Fruit fly (Drosophila melanogaster) whole organism, prepupa: Measurements from ENCODE around the gene CG1582.

ENCODE experiments used
- Blimp-1 ChIP-seq: fragments of 200-800 bp; sonication (Bioruptor generic); optimal IDR thresholded peaks from 3 replicates; lab custom pipeline; 2017; ENCODE audit warnings: missing biosample characterization, missing genetic modification characterization, mild to moderate bottlenecking, moderate library complexity, missing genetic modification reagents
- CG10669 ChIP-seq: fragments of 200-800 bp; sonication (Bioruptor generic); optimal IDR thresholded peaks from 3 replicates; lab custom pipeline; 2018; ENCODE audit warnings: missing biosample characterization, mild to moderate bottlenecking, missing genetic modification characterization, moderate library complexity
- CG11294 ChIP-seq: fragments of 200-800 bp; sonication (Bioruptor generic); IDR thresholded peaks from 2 replicates; pipeline ENCODE4 v1.3.6; 2022; ENCODE audit warnings: missing biosample characterization, missing genetic modification characterization
- CG11902 ChIP-seq: fragments of 200-800 bp; sonication (Bioruptor generic); optimal IDR thresholded peaks from 3 replicates; lab custom pipeline; 2016; ENCODE audit warnings: missing biosample characterization, missing genetic modification characterization
- CG15336 ChIP-seq: fragments of 200-800 bp; sonication (Bioruptor generic); IDR thresholded peaks from 2 replicates; pipeline ENCODE4 v1.3.6; 2022; ENCODE audit warnings: missing biosample characterization, missing genetic modification characterization
- CG1621 ChIP-seq: fragments of 200-800 bp; sonication (Bioruptor generic); optimal IDR thresholded peaks from 3 replicates; lab custom pipeline; 2018; ENCODE audit warnings: missing biosample characterization, mild to moderate bottlenecking, missing genetic modification characterization
- CG16779 ChIP-seq: fragments of 200-800 bp; sonication (Bioruptor generic); optimal IDR thresholded peaks from 3 replicates; lab custom pipeline; 2017; ENCODE audit warnings: missing biosample characterization, mild to moderate bottlenecking, missing genetic modification characterization
- CG3032 ChIP-seq: fragments of 200-800 bp; optimal IDR thresholded peaks from 2 replicates; lab custom pipeline; 2019; ENCODE audit warnings: missing biosample characterization, mild to moderate bottlenecking, missing genetic modification characterization, moderate library complexity
- CG31627 ChIP-seq: fragments of 200-800 bp; sonication (Bioruptor generic); optimal IDR thresholded peaks from 3 replicates; lab custom pipeline; 2016; ENCODE audit warnings: missing biosample characterization, missing genetic modification characterization
- CG34406 ChIP-seq: fragments of 200-800 bp; sonication (Bioruptor generic); optimal IDR thresholded peaks from 3 replicates; lab custom pipeline; 2016; ENCODE audit warnings: missing biosample characterization, missing genetic modification characterization
- CG4318 ChIP-seq: fragments of 200-800 bp; sonication (Bioruptor generic); optimal IDR thresholded peaks from 3 replicates; lab custom pipeline; 2017; ENCODE audit warnings: missing biosample characterization, mild to moderate bottlenecking, missing genetic modification characterization
- CG6163 ChIP-seq: fragments of 200-800 bp; sonication (Bioruptor generic); IDR thresholded peaks from 3 replicates; pipeline ENCODE4 v1.3.6; 2022; ENCODE audit warnings: missing biosample characterization, missing genetic modification characterization
- CG6276 ChIP-seq: fragments of 200-800 bp; sonication (Bioruptor generic); optimal IDR thresholded peaks from 2 replicates; lab custom pipeline; 2017; ENCODE audit warnings: missing biosample characterization, mild to moderate bottlenecking, missing genetic modification characterization
- CG6792 ChIP-seq: fragments of 200-800 bp; sonication (Bioruptor generic); optimal IDR thresholded peaks from 3 replicates; lab custom pipeline; 2016; ENCODE audit warnings: missing biosample characterization, missing genetic modification characterization
- CG6808 ChIP-seq: fragments of 200-800 bp; sonication (Bioruptor generic); optimal IDR thresholded peaks from 3 replicates; lab custom pipeline; 2017; ENCODE audit warnings: missing biosample characterization, missing genetic modification characterization, mild to moderate bottlenecking, moderate library complexity, missing genetic modification reagents
- CG6854 ChIP-seq: fragments of 200-800 bp; sonication (Bioruptor generic); optimal IDR thresholded peaks from 2 replicates; lab custom pipeline; 2017; ENCODE audit warnings: missing biosample characterization, mild to moderate bottlenecking, missing genetic modification characterization
- CG7368 ChIP-seq: fragments of 200-800 bp; sonication (Bioruptor generic); optimal IDR thresholded peaks from 3 replicates; lab custom pipeline; 2016; ENCODE audit warnings: missing biosample characterization, missing genetic modification characterization
- CG8119 ChIP-seq: fragments of 200-800 bp; sonication (Bioruptor generic); IDR thresholded peaks from 3 replicates; pipeline ENCODE4 v1.3.6; 2022; ENCODE audit warnings: missing biosample characterization, missing genetic modification characterization
- CG8632 ChIP-seq: fragments of 200-800 bp; sonication (Bioruptor generic); optimal IDR thresholded peaks from 3 replicates; lab custom pipeline; 2016; ENCODE audit warnings: missing biosample characterization, missing genetic modification characterization
- Eip78C ChIP-seq: fragments of 200-800 bp; sonication (Bioruptor generic); peaks from one replicate; lab custom pipeline; 2016; ENCODE audit warnings: missing biosample characterization, missing genetic modification characterization
- Eip93F ChIP-seq: fragments of 200-800 bp; sonication (Bioruptor generic); optimal IDR thresholded peaks from 2 replicates; lab custom pipeline; 2016; ENCODE audit warnings: missing biosample characterization, mild to moderate bottlenecking, missing genetic modification characterization
- Ets21C ChIP-seq: fragments of 200-800 bp; sonication (Bioruptor generic); optimal IDR thresholded peaks from 3 replicates; lab custom pipeline; 2016; ENCODE audit warnings: missing biosample characterization, missing genetic modification characterization
- Ets96B ChIP-seq: fragments of 200-800 bp; optimal IDR thresholded peaks from 2 replicates; lab custom pipeline; 2019; ENCODE audit warnings: missing biosample characterization, mild to moderate bottlenecking, missing genetic modification characterization, moderate library complexity
- Hr38 ChIP-seq: sonication (Bioruptor generic); optimal IDR thresholded peaks from 2 replicates; lab custom pipeline; 2016; ENCODE audit warnings: missing biosample characterization, missing genetic modification characterization
- Hr39 ChIP-seq: fragments of 200-800 bp; sonication (Bioruptor generic); optimal IDR thresholded peaks from 2 replicates; lab custom pipeline; 2016; ENCODE audit warnings: missing biosample characterization, missing genetic modification characterization
- Hr4 ChIP-seq: fragments of 200-800 bp; sonication (Bioruptor generic); optimal IDR thresholded peaks from 3 replicates; lab custom pipeline; 2016; ENCODE audit warnings: missing biosample characterization, missing genetic modification characterization
- Lpt ChIP-seq: fragments of 200-800 bp; sonication (Bioruptor generic); optimal IDR thresholded peaks from 3 replicates; lab custom pipeline; 2016; ENCODE audit warnings: missing biosample characterization, missing genetic modification characterization
- Met ChIP-seq: fragments of 200-800 bp; sonication (Bioruptor generic); optimal IDR thresholded peaks from 3 replicates; lab custom pipeline; 2016; ENCODE audit warnings: missing biosample characterization, missing genetic modification characterization
- OdsH ChIP-seq: fragments of 200-800 bp; sonication (Bioruptor generic); optimal IDR thresholded peaks from 3 replicates; lab custom pipeline; 2016; ENCODE audit warnings: missing biosample characterization, missing genetic modification characterization
- Sox14 ChIP-seq: fragments of 200-800 bp; sonication (Bioruptor generic); optimal IDR thresholded peaks from 3 replicates; lab custom pipeline; 2016; ENCODE audit warnings: missing biosample characterization, missing genetic modification characterization
- acj6 ChIP-seq: fragments of 200-800 bp; sonication (Bioruptor generic); optimal IDR thresholded peaks from 3 replicates; lab custom pipeline; 2016; ENCODE audit warnings: missing biosample characterization, missing genetic modification characterization
- cyc ChIP-seq: fragments of 200-800 bp; sonication (Bioruptor generic); optimal IDR thresholded peaks from 3 replicates; lab custom pipeline; 2016; ENCODE audit warnings: missing biosample characterization, missing genetic modification characterization
- dsx ChIP-seq: fragments of 200-800 bp; optimal IDR thresholded peaks from 3 replicates; lab custom pipeline; 2019; ENCODE audit warnings: missing biosample characterization, mild to moderate bottlenecking, missing genetic modification characterization, moderate library complexity; ENCODE audit not compliant: poor library complexity, severe bottlenecking
- eg ChIP-seq: fragments of 200-800 bp; sonication (Bioruptor generic); IDR thresholded peaks from 3 replicates; pipeline ENCODE4 v1.3.6; 2022; ENCODE audit warnings: missing biosample characterization, missing genetic modification characterization
- esn ChIP-seq: fragments of 200-800 bp; sonication (Bioruptor generic); optimal IDR thresholded peaks from 2 replicates; lab custom pipeline; 2016; ENCODE audit warnings: missing biosample characterization, mild to moderate bottlenecking, missing genetic modification characterization, moderate library complexity
- fd59A ChIP-seq: fragments of 200-800 bp; sonication (Bioruptor generic); optimal IDR thresholded peaks from 2 replicates; lab custom pipeline; 2017; ENCODE audit warnings: missing biosample characterization, mild to moderate bottlenecking, missing genetic modification characterization, missing genetic modification reagents
- fd85E ChIP-seq: fragments of 200-800 bp; sonication (Bioruptor generic); optimal IDR thresholded peaks from 3 replicates; lab custom pipeline; 2016; ENCODE audit warnings: missing biosample characterization, missing genetic modification characterization
- fkh ChIP-seq: fragments of 200-800 bp; sonication (Bioruptor generic); optimal IDR thresholded peaks from 3 replicates; lab custom pipeline; 2017; ENCODE audit warnings: missing biosample characterization, mild to moderate bottlenecking, missing genetic modification characterization, moderate library complexity
- lz ChIP-seq: fragments of 200-800 bp; sonication (Bioruptor generic); optimal IDR thresholded peaks from 3 replicates; lab custom pipeline; 2016; ENCODE audit warnings: missing biosample characterization, missing genetic modification characterization
- net ChIP-seq: fragments of 200-800 bp; sonication (Bioruptor generic); optimal IDR thresholded peaks from 3 replicates; lab custom pipeline; 2016; ENCODE audit warnings: missing biosample characterization, missing genetic modification characterization
- pdm3 ChIP-seq: fragments of 200-800 bp; sonication (Bioruptor generic); optimal IDR thresholded peaks from 3 replicates; lab custom pipeline; 2016; ENCODE audit warnings: missing biosample characterization, missing genetic modification characterization
- salr ChIP-seq, 2 experiments: fragments of 200-800 bp; sonication (Bioruptor generic); optimal IDR thresholded peaks; 3 replicates each; lab custom pipeline; 2016 to 2018; ENCODE audit warnings: missing biosample characterization in 2 of 2, missing genetic modification characterization in 2 of 2, mild to moderate bottlenecking in 1 of 2
- spab ChIP-seq: fragments of 200-800 bp; sonication (Bioruptor generic); optimal IDR thresholded peaks from 2 replicates; lab custom pipeline; 2017; ENCODE audit warnings: missing biosample characterization, mild to moderate bottlenecking, missing genetic modification characterization, missing genetic modification reagents
- svp ChIP-seq: fragments of 200-800 bp; sonication (Bioruptor generic); peaks from one replicate; lab custom pipeline; 2016; ENCODE audit warnings: missing biosample characterization, missing genetic modification characterization
- topi ChIP-seq: fragments of 200-800 bp; sonication (Bioruptor generic); optimal IDR thresholded peaks from 3 replicates; lab custom pipeline; 2016; ENCODE audit warnings: missing biosample characterization, missing genetic modification characterization
- vri ChIP-seq: fragments of 200-800 bp; sonication (Bioruptor generic); optimal IDR thresholded peaks from 3 replicates; lab custom pipeline; 2016; ENCODE audit warnings: missing biosample characterization, mild to moderate bottlenecking, missing genetic modification characterization

The CG1582 gene

dm6 chrX:10930553-10931092, 31.5 kb upstream of the CG1582 start, which contains the start of gene Myo10A:
Myo10A (plus strand) TSS chrX:10930840.
- peak; percentile 63 for TF ChIP-seq Eip78C (GFP tag; lab: Kevin White, UChicago)
- peak; percentile 35 for TF ChIP-seq fkh
- TF ChIP-seq CG4318 (GFP tag; lab: Kevin White, UChicago) = no peak
- TF ChIP-seq salr (GFP tag; optimal IDR thresholded peaks at IDR 0.05; lab: Kevin White, UChicago) = no peak
- TF ChIP-seq CG6163 = peak; percentile 50
- peak; percentile 46 for TF ChIP-seq svp (GFP tag; lab: Kevin White, UChicago)

- TF ChIP-seq CG4318 (GFP tag; lab: Kevin White, UChicago) (no peak), CG7368 (no peak), Eip78C (GFP tag; lab: Kevin White, UChicago) (peak; percentile 11), net (no peak), Blimp-1 (GFP tag; lab: Kevin White, UChicago) (no peak)
Observed at dm6 chrX:10929613-10930012, 30.5 kb upstream of the CG1582 start.

- TF ChIP-seq spab (GFP tag; lab: Kevin White, UChicago) (no peak), Lpt (no peak), CG34406 (GFP tag; lab: Kevin White, UChicago) (peak; percentile 1), CG8119 (peak; percentile 31; the same call in 1 of the 3 replicates), Hr39 (GFP tag; lab: Kevin White, UChicago) (peak; percentile 13), CG4318 (GFP tag; lab: Kevin White, UChicago) (no peak), CG6792 (GFP tag; lab: Kevin White, UChicago) (peak; percentile 38), Eip78C (GFP tag; lab: Kevin White, UChicago) (peak; percentile 71), eg (GFP tag; lab: Robert Waterston, UW) (peak; percentile 74; the same call in 1 of the 3 replicates), OdsH (GFP tag; lab: Kevin White, UChicago) (peak; percentile 14), Eip93F (GFP tag; lab: Kevin White, UChicago) (peak; percentile 85), cyc (GFP tag; lab: Kevin White, UChicago) (peak; percentile 19), CG10669 (GFP tag; lab: Kevin White, UChicago) (peak; percentile 23), topi (peak; percentile 56), fd85E (GFP tag; lab: Kevin White, UChicago) (peak; percentile 87), CG16779 (tag; lab: Kevin White, UChicago) (peak; percentile 35), CG8632 (GFP tag; lab: Kevin White, UChicago) (peak; percentile 34), Ets96B (tag; lab: Kevin White, UChicago) (peak; percentile 25), net (peak; percentile 38), Blimp-1 (GFP tag; lab: Kevin White, UChicago) (no peak), vri (GFP tag; lab: Kevin White, UChicago) (peak; percentile 56), CG6276 (GFP tag; lab: Kevin White, UChicago) (peak; percentile 10), salr (GFP tag; optimal IDR thresholded peaks at IDR 0.05; lab: Kevin White, UChicago) (no peak), CG31627 (GFP tag; lab: Kevin White, UChicago) (peak; percentile 2), Sox14 (GFP tag; lab: Kevin White, UChicago) (no peak), svp (GFP tag; lab: Kevin White, UChicago) (peak; percentile 85), CG1621 (tag; lab: Kevin White, UChicago) (peak; percentile 12), fd59A (GFP tag; lab: Kevin White, UChicago) (no peak), fkh (no peak), CG6854 (GFP tag; lab: Kevin White, UChicago) (peak; percentile 53), esn (GFP tag; lab: Kevin White, UChicago) (peak; percentile 49), CG3032 (peak; percentile 9), pdm3 (GFP tag; lab: Kevin White, UChicago) (peak; percentile 48), lz (GFP tag; lab: Kevin White, UChicago) (peak; percentile 30), Ets21C (peak; percentile 17), CG6808 (no peak), Met (GFP tag; lab: Kevin White, UChicago) (peak; percentile 41), Hr38 (no peak), Hr4 (GFP tag; lab: Kevin White, UChicago) (peak; percentile 22), CG15336 (GFP tag; lab: Robert Waterston, UW) (peak; percentile 41; the same call in 1 of the 2 replicates), dsx (peak; percentile 39), CG11902 (no peak), CG11294 (no peak; the same call in 1 of the 2 replicates), acj6 (GFP tag; lab: Kevin White, UChicago) (no peak)
Observed at dm6 chrX:10927110-10927509, 28.0 kb upstream of the CG1582 start, which contains the start of gene CG2145. CG2145 (plus strand) TSS chrX:10927399.
